Fruit fly (Drosophila melanogaster) whole organism, prepupa: ENCODE data around the gene Josd.

Experiments used
- Blimp-1 ChIP-seq: fragments of 200-800 bp; sonication (Bioruptor generic); optimal IDR thresholded peaks from 3 replicates; lab custom pipeline; 2017; ENCODE audit warnings: missing biosample characterization, missing genetic modification characterization, mild to moderate bottlenecking, moderate library complexity, missing genetic modification reagents
- CG10631 ChIP-seq: fragments of 200-800 bp; sonication (Bioruptor generic); optimal IDR thresholded peaks from 2 replicates; lab custom pipeline; 2016; ENCODE audit warnings: missing biosample characterization, missing genetic modification characterization
- CG10669 ChIP-seq: fragments of 200-800 bp; sonication (Bioruptor generic); optimal IDR thresholded peaks from 3 replicates; lab custom pipeline; 2018; ENCODE audit warnings: missing biosample characterization, mild to moderate bottlenecking, missing genetic modification characterization, moderate library complexity
- CG11294 ChIP-seq: fragments of 200-800 bp; sonication (Bioruptor generic); IDR thresholded peaks from 2 replicates; pipeline ENCODE4 v1.3.6; 2022; ENCODE audit warnings: missing biosample characterization, missing genetic modification characterization
- CG11762 ChIP-seq: fragments of 200-800 bp; sonication (Bioruptor generic); optimal IDR thresholded peaks from 3 replicates; lab custom pipeline; 2016; ENCODE audit warnings: missing biosample characterization, missing genetic modification characterization; ENCODE audit not compliant: insufficient read depth
- CG1621 ChIP-seq: fragments of 200-800 bp; sonication (Bioruptor generic); optimal IDR thresholded peaks from 3 replicates; lab custom pipeline; 2018; ENCODE audit warnings: missing biosample characterization, mild to moderate bottlenecking, missing genetic modification characterization
- CG3032 ChIP-seq: fragments of 200-800 bp; optimal IDR thresholded peaks from 2 replicates; lab custom pipeline; 2019; ENCODE audit warnings: missing biosample characterization, mild to moderate bottlenecking, missing genetic modification characterization, moderate library complexity
- CG31627 ChIP-seq: fragments of 200-800 bp; sonication (Bioruptor generic); optimal IDR thresholded peaks from 3 replicates; lab custom pipeline; 2016; ENCODE audit warnings: missing biosample characterization, missing genetic modification characterization
- CG32006 ChIP-seq: fragments of 200-800 bp; sonication (Bioruptor generic); optimal IDR thresholded peaks from 3 replicates; lab custom pipeline; 2017; ENCODE audit warnings: missing biosample characterization, mild to moderate bottlenecking, missing genetic modification characterization
- CG3919 ChIP-seq: fragments of 200-800 bp; sonication (Bioruptor generic); optimal IDR thresholded peaks from 3 replicates; lab custom pipeline; 2016; ENCODE audit warnings: missing biosample characterization, missing genetic modification characterization
- CG4318 ChIP-seq: fragments of 200-800 bp; sonication (Bioruptor generic); optimal IDR thresholded peaks from 3 replicates; lab custom pipeline; 2017; ENCODE audit warnings: missing biosample characterization, mild to moderate bottlenecking, missing genetic modification characterization
- CG6276 ChIP-seq: fragments of 200-800 bp; sonication (Bioruptor generic); optimal IDR thresholded peaks from 2 replicates; lab custom pipeline; 2017; ENCODE audit warnings: missing biosample characterization, mild to moderate bottlenecking, missing genetic modification characterization
- CG6792 ChIP-seq: fragments of 200-800 bp; sonication (Bioruptor generic); optimal IDR thresholded peaks from 3 replicates; lab custom pipeline; 2016; ENCODE audit warnings: missing biosample characterization, missing genetic modification characterization
- CG6808 ChIP-seq: fragments of 200-800 bp; sonication (Bioruptor generic); optimal IDR thresholded peaks from 3 replicates; lab custom pipeline; 2017; ENCODE audit warnings: missing biosample characterization, missing genetic modification characterization, mild to moderate bottlenecking, moderate library complexity, missing genetic modification reagents
- CG6854 ChIP-seq: fragments of 200-800 bp; sonication (Bioruptor generic); optimal IDR thresholded peaks from 2 replicates; lab custom pipeline; 2017; ENCODE audit warnings: missing biosample characterization, mild to moderate bottlenecking, missing genetic modification characterization
- CG8119 ChIP-seq: fragments of 200-800 bp; sonication (Bioruptor generic); IDR thresholded peaks from 3 replicates; pipeline ENCODE4 v1.3.6; 2022; ENCODE audit warnings: missing biosample characterization, missing genetic modification characterization
- CG8319 ChIP-seq: fragments of 200-800 bp; sonication (Bioruptor generic); optimal IDR thresholded peaks from 3 replicates; lab custom pipeline; 2016; ENCODE audit warnings: missing biosample characterization, missing genetic modification characterization
- CG9139 ChIP-seq: fragments of 200-800 bp; sonication (Bioruptor generic); optimal IDR thresholded peaks from 3 replicates; lab custom pipeline; 2017; ENCODE audit warnings: missing biosample characterization, mild to moderate bottlenecking, missing genetic modification characterization
- Eip75B ChIP-seq: fragments of 200-800 bp; sonication (Bioruptor generic); optimal IDR thresholded peaks from 3 replicates; lab custom pipeline; 2016; ENCODE audit warnings: missing biosample characterization, missing genetic modification characterization
- Eip78C ChIP-seq: fragments of 200-800 bp; sonication (Bioruptor generic); peaks from one replicate; lab custom pipeline; 2016; ENCODE audit warnings: missing biosample characterization, missing genetic modification characterization
- Ets96B ChIP-seq: fragments of 200-800 bp; optimal IDR thresholded peaks from 2 replicates; lab custom pipeline; 2019; ENCODE audit warnings: missing biosample characterization, mild to moderate bottlenecking, missing genetic modification characterization, moderate library complexity
- Gug ChIP-seq: fragments of 200-800 bp; sonication (Bioruptor generic); IDR thresholded peaks from 2 replicates; pipeline ENCODE4 v1.3.6; 2022; ENCODE audit warnings: missing biosample characterization, missing genetic modification characterization
- Hr39 ChIP-seq: fragments of 200-800 bp; sonication (Bioruptor generic); optimal IDR thresholded peaks from 2 replicates; lab custom pipeline; 2016; ENCODE audit warnings: missing biosample characterization, missing genetic modification characterization
- Hr4 ChIP-seq: fragments of 200-800 bp; sonication (Bioruptor generic); optimal IDR thresholded peaks from 3 replicates; lab custom pipeline; 2016; ENCODE audit warnings: missing biosample characterization, missing genetic modification characterization
- Met ChIP-seq: fragments of 200-800 bp; sonication (Bioruptor generic); optimal IDR thresholded peaks from 3 replicates; lab custom pipeline; 2016; ENCODE audit warnings: missing biosample characterization, missing genetic modification characterization
- OdsH ChIP-seq: fragments of 200-800 bp; sonication (Bioruptor generic); optimal IDR thresholded peaks from 3 replicates; lab custom pipeline; 2016; ENCODE audit warnings: missing biosample characterization, missing genetic modification characterization
- Smox ChIP-seq: fragments of 200-800 bp; sonication (Bioruptor generic); optimal IDR thresholded peaks from 3 replicates; lab custom pipeline; 2016; ENCODE audit warnings: missing biosample characterization, missing genetic modification characterization
- Sox102F ChIP-seq: fragments of 200-800 bp; sonication (Bioruptor generic); optimal IDR thresholded peaks from 2 replicates; lab custom pipeline; 2016; ENCODE audit warnings: missing biosample characterization, mild to moderate bottlenecking, missing genetic modification characterization
- Sox14 ChIP-seq: fragments of 200-800 bp; sonication (Bioruptor generic); optimal IDR thresholded peaks from 3 replicates; lab custom pipeline; 2016; ENCODE audit warnings: missing biosample characterization, missing genetic modification characterization
- Sox15 ChIP-seq: fragments of 200-800 bp; sonication (Bioruptor generic); optimal IDR thresholded peaks from 3 replicates; lab custom pipeline; 2016; ENCODE audit warnings: missing biosample characterization, missing genetic modification characterization
- achi ChIP-seq: fragments of 200-800 bp; sonication (Bioruptor generic); optimal IDR thresholded peaks from 3 replicates; lab custom pipeline; 2016; ENCODE audit warnings: missing biosample characterization, missing genetic modification characterization
- acj6 ChIP-seq: fragments of 200-800 bp; sonication (Bioruptor generic); optimal IDR thresholded peaks from 3 replicates; lab custom pipeline; 2016; ENCODE audit warnings: missing biosample characterization, missing genetic modification characterization
- dac ChIP-seq: fragments of 200-800 bp; sonication (Bioruptor generic); optimal IDR thresholded peaks from 2 replicates; lab custom pipeline; 2017; ENCODE audit warnings: missing biosample characterization, mild to moderate bottlenecking, missing genetic modification characterization
- dsx ChIP-seq: fragments of 200-800 bp; optimal IDR thresholded peaks from 3 replicates; lab custom pipeline; 2019; ENCODE audit warnings: missing biosample characterization, mild to moderate bottlenecking, missing genetic modification characterization, moderate library complexity; ENCODE audit not compliant: poor library complexity, severe bottlenecking
- fd59A ChIP-seq: fragments of 200-800 bp; sonication (Bioruptor generic); optimal IDR thresholded peaks from 2 replicates; lab custom pipeline; 2017; ENCODE audit warnings: missing biosample characterization, mild to moderate bottlenecking, missing genetic modification characterization, missing genetic modification reagents
- fd85E ChIP-seq: fragments of 200-800 bp; sonication (Bioruptor generic); optimal IDR thresholded peaks from 3 replicates; lab custom pipeline; 2016; ENCODE audit warnings: missing biosample characterization, missing genetic modification characterization
- fkh ChIP-seq: fragments of 200-800 bp; sonication (Bioruptor generic); optimal IDR thresholded peaks from 3 replicates; lab custom pipeline; 2017; ENCODE audit warnings: missing biosample characterization, mild to moderate bottlenecking, missing genetic modification characterization, moderate library complexity
- lz ChIP-seq: fragments of 200-800 bp; sonication (Bioruptor generic); optimal IDR thresholded peaks from 3 replicates; lab custom pipeline; 2016; ENCODE audit warnings: missing biosample characterization, missing genetic modification characterization
- net ChIP-seq: fragments of 200-800 bp; sonication (Bioruptor generic); optimal IDR thresholded peaks from 3 replicates; lab custom pipeline; 2016; ENCODE audit warnings: missing biosample characterization, missing genetic modification characterization
- pdm3 ChIP-seq: fragments of 200-800 bp; sonication (Bioruptor generic); optimal IDR thresholded peaks from 3 replicates; lab custom pipeline; 2016; ENCODE audit warnings: missing biosample characterization, missing genetic modification characterization
- spab ChIP-seq: fragments of 200-800 bp; sonication (Bioruptor generic); optimal IDR thresholded peaks from 2 replicates; lab custom pipeline; 2017; ENCODE audit warnings: missing biosample characterization, mild to moderate bottlenecking, missing genetic modification characterization, missing genetic modification reagents
- ss ChIP-seq, 2 experiments: fragments of 200-800 bp; sonication (Bioruptor generic); optimal IDR thresholded peaks; 2 replicates in 1 of 2; 3 replicates in 1 of 2; lab custom pipeline; 2017 to 2018; ENCODE audit warnings: mild to moderate bottlenecking in 2 of 2, missing biosample characterization in 2 of 2, missing genetic modification characterization in 2 of 2, moderate library complexity in 1 of 2
- svp ChIP-seq: fragments of 200-800 bp; sonication (Bioruptor generic); peaks from one replicate; lab custom pipeline; 2016; ENCODE audit warnings: missing biosample characterization, missing genetic modification characterization
- topi ChIP-seq: fragments of 200-800 bp; sonication (Bioruptor generic); optimal IDR thresholded peaks from 3 replicates; lab custom pipeline; 2016; ENCODE audit warnings: missing biosample characterization, missing genetic modification characterization
- vri ChIP-seq: fragments of 200-800 bp; sonication (Bioruptor generic); optimal IDR thresholded peaks from 3 replicates; lab custom pipeline; 2016; ENCODE audit warnings: missing biosample characterization, mild to moderate bottlenecking, missing genetic modification characterization

Gene Josd

dm6 chrX:6253701-6254100 is 7.3 kb upstream of the Josd start:
- no peak for TF ChIP-seq Smox (GFP tag; lab: Kevin White, UChicago)
- no peak for TF ChIP-seq CG6808
- peak; percentile 76 for TF ChIP-seq fkh (GFP tag; lab: Kevin White, UChicago)
- no peak for TF ChIP-seq spab (GFP tag; lab: Kevin White, UChicago)
- TF ChIP-seq vri (GFP tag; lab: Kevin White, UChicago), result no peak
- TF ChIP-seq Sox102F (GFP tag; lab: Kevin White, UChicago), result no peak
- no peak for TF ChIP-seq Sox14 (GFP tag; lab: Kevin White, UChicago)
- no peak for TF ChIP-seq Sox15
- no peak for TF ChIP-seq CG6792

- no peak for TF ChIP-seq Sox14 (GFP tag; lab: Kevin White, UChicago)
- no peak for TF ChIP-seq ss (GFP tag; optimal IDR thresholded peaks at IDR 0.05; lab: Kevin White, UChicago)
- TF ChIP-seq CG11294, result no peak
- no peak for TF ChIP-seq CG4318 (GFP tag; lab: Kevin White, UChicago)
- TF ChIP-seq CG32006 (GFP tag; lab: Kevin White, UChicago), result no peak
- no peak for TF ChIP-seq CG31627
- peak; percentile 58 for TF ChIP-seq svp (GFP tag; lab: Kevin White, UChicago)
- TF ChIP-seq CG8119, result no peak
- TF ChIP-seq CG10631, result no peak
- TF ChIP-seq spab (GFP tag; lab: Kevin White, UChicago), result no peak
- peak; percentile 49 for TF ChIP-seq dsx (GFP tag; lab: Kevin White, UChicago)
- TF ChIP-seq Sox15, result no peak
- TF ChIP-seq Hr4 (GFP tag; lab: Kevin White, UChicago), result no peak
These were observed 6.2 kb upstream of the Josd start for dm6 chrX:6254617-6255349.

dm6 chrX:6255414-6255915 is 5.5 kb upstream of the Josd start, which contains the start of the genes Rbcn-3A and Spx:
Gene Rbcn-3A (minus strand): TSS chrX:6255487.
Gene Spx (plus strand): TSS chrX:6255822.
- TF ChIP-seq CG6854 (GFP tag; lab: Kevin White, UChicago), result no peak
- TF ChIP-seq Hr39 (GFP tag; lab: Kevin White, UChicago), result no peak
- no peak for TF ChIP-seq CG10631
- no peak for TF ChIP-seq CG1621 (tag; lab: Kevin White, UChicago)
- no peak for TF ChIP-seq OdsH (GFP tag; lab: Kevin White, UChicago)
- no peak for TF ChIP-seq net (GFP tag; lab: Kevin White, UChicago)
- TF ChIP-seq Eip78C (GFP tag; lab: Kevin White, UChicago), result peak; percentile 61
- TF ChIP-seq spab (GFP tag; lab: Kevin White, UChicago), result no peak
- no peak for TF ChIP-seq Gug (GFP tag; lab: Robert Waterston, UW)
- TF ChIP-seq dac (GFP tag; lab: Kevin White, UChicago), result no peak
- no peak for TF ChIP-seq Met (GFP tag; lab: Kevin White, UChicago)
- TF ChIP-seq CG3919, result no peak
- TF ChIP-seq fd85E (GFP tag; lab: Kevin White, UChicago), result no peak
- peak; percentile 3 for TF ChIP-seq CG31627
- TF ChIP-seq CG11762 (GFP tag; lab: Kevin White, UChicago), result no peak
- no peak for TF ChIP-seq CG8119
- no peak for TF ChIP-seq Ets96B (tag; lab: Kevin White, UChicago)
- no peak for TF ChIP-seq CG11294
- peak; percentile 41 for TF ChIP-seq CG3032 (tag; lab: Kevin White, UChicago)
- peak; percentile 35 for TF ChIP-seq acj6 (GFP tag; lab: Kevin White, UChicago)
- TF ChIP-seq CG32006 (GFP tag; lab: Kevin White, UChicago), result no peak
- no peak for TF ChIP-seq CG10669 (GFP tag; lab: Kevin White, UChicago)
- peak; percentile 13 for TF ChIP-seq topi (GFP tag; lab: Kevin White, UChicago)
- peak; percentile 9 for TF ChIP-seq lz
- no peak for TF ChIP-seq Sox14 (GFP tag; lab: Kevin White, UChicago)
- TF ChIP-seq svp (GFP tag; lab: Kevin White, UChicago), result no peak
- TF ChIP-seq ss (GFP tag; optimal IDR thresholded peaks at IDR 0.05; lab: Kevin White, UChicago), result no peak
- no peak for TF ChIP-seq fd59A (GFP tag; lab: Kevin White, UChicago)
- TF ChIP-seq Sox102F (GFP tag; lab: Kevin White, UChicago), result no peak
- TF ChIP-seq CG4318 (GFP tag; lab: Kevin White, UChicago), result no peak
- no peak for TF ChIP-seq Blimp-1 (GFP tag; lab: Kevin White, UChicago)
- TF ChIP-seq Eip75B (GFP tag; lab: Kevin White, UChicago), result no peak
- TF ChIP-seq CG6276 (GFP tag; lab: Kevin White, UChicago), result no peak
- no peak for TF ChIP-seq CG8319 (GFP tag; lab: Kevin White, UChicago)
- TF ChIP-seq pdm3 (GFP tag; lab: Kevin White, UChicago), result no peak
- TF ChIP-seq CG6792, result no peak
- no peak for TF ChIP-seq CG9139 (GFP tag; lab: Kevin White, UChicago)
- TF ChIP-seq achi (GFP tag; lab: Kevin White, UChicago), result peak; percentile 47
